Fruit fly (Drosophila melanogaster) whole organism, embryonic: ENCODE data around the gene CG13455.
A peak's percentile ranks its signal among the peaks of the same experiment; 100 is the strongest.

ENCODE experiments used
- B-H1 ChIP-seq: fragments of 200-800 bp; sonication (Bioruptor generic); IDR thresholded peaks from 3 replicates; pipeline ENCODE4 v1.3.6; 2022; ENCODE audit warnings: missing biosample characterization, missing genetic modification characterization
- Bdp1 ChIP-seq: fragments of 200-800 bp; sonication (Bioruptor generic); optimal IDR thresholded peaks from 3 replicates; lab custom pipeline; 2016; ENCODE audit warnings: missing biosample characterization, missing genetic modification characterization
- CG10147 ChIP-seq: fragments of 200-800 bp; sonication (Bioruptor generic); optimal IDR thresholded peaks from 2 replicates; lab custom pipeline; 2019; ENCODE audit warnings: missing biosample characterization, mild to moderate bottlenecking, missing genetic modification characterization, moderate library complexity
- CG10209 ChIP-seq: fragments of 200-800 bp; sonication (Bioruptor generic); optimal IDR thresholded peaks from 3 replicates; lab custom pipeline; 2017; ENCODE audit warnings: missing biosample characterization, mild to moderate bottlenecking, missing genetic modification characterization, missing genetic modification reagents
- CG10366 ChIP-seq: fragments of 200-800 bp; sonication (Bioruptor generic); IDR thresholded peaks from 2 replicates; pipeline ENCODE4 v1.3.6; 2022; ENCODE audit warnings: missing biosample characterization, missing genetic modification characterization
- CG12104 ChIP-seq: fragments of 200-800 bp; sonication (Bioruptor generic); optimal IDR thresholded peaks from 3 replicates; lab custom pipeline; 2016; ENCODE audit warnings: missing biosample characterization, missing genetic modification characterization
- CG12236 ChIP-seq: fragments of 200-800 bp; sonication (Bioruptor generic); optimal IDR thresholded peaks from 2 replicates; lab custom pipeline; 2016; ENCODE audit warnings: missing biosample characterization, missing genetic modification characterization
- CG14860 ChIP-seq: fragments of 200-800 bp; sonication (Bioruptor generic); IDR thresholded peaks from 3 replicates; pipeline ENCODE4 v1.3.6; 2022; ENCODE audit warnings: missing biosample characterization, missing genetic modification characterization; ENCODE audit not compliant: partially characterized antibody
- CG15073 ChIP-seq: fragments of 200-800 bp; sonication (Bioruptor generic); optimal IDR thresholded peaks from 2 replicates; lab custom pipeline; 2016; ENCODE audit warnings: missing biosample characterization, missing genetic modification characterization
- CG15601 ChIP-seq: fragments of 200-800 bp; sonication (Bioruptor generic); optimal IDR thresholded peaks from 3 replicates; lab custom pipeline; 2019; ENCODE audit warnings: missing biosample characterization, mild to moderate bottlenecking, missing genetic modification characterization, moderate library complexity
- CG16815 ChIP-seq: fragments of 200-800 bp; sonication (Bioruptor generic); optimal IDR thresholded peaks from 3 replicates; lab custom pipeline; 2017; ENCODE audit warnings: missing biosample characterization, mild to moderate bottlenecking, missing genetic modification characterization
- CG2199 ChIP-seq: fragments of 200-800 bp; sonication (Bioruptor generic); IDR thresholded peaks from 3 replicates; pipeline ENCODE4 v1.3.6; 2022; ENCODE audit warnings: missing biosample characterization, missing genetic modification characterization
- CG30431 ChIP-seq: fragments of 200-800 bp; sonication (Bioruptor generic); optimal IDR thresholded peaks from 2 replicates; lab custom pipeline; 2017; ENCODE audit warnings: missing biosample characterization, missing genetic modification characterization
- CG33213 ChIP-seq: fragments of 200-800 bp; sonication (Bioruptor generic); optimal IDR thresholded peaks from 3 replicates; lab custom pipeline; 2016; ENCODE audit warnings: missing biosample characterization, missing genetic modification characterization
- CG6272 ChIP-seq: fragments of 200-800 bp; sonication (Bioruptor generic); IDR thresholded peaks from 2 replicates; pipeline ENCODE4 v1.3.6; 2022; ENCODE audit warnings: missing biosample characterization, missing genetic modification characterization
- CG6683 ChIP-seq: fragments of 200-800 bp; sonication (Bioruptor generic); optimal IDR thresholded peaks from 2 replicates; lab custom pipeline; 2017; ENCODE audit warnings: missing biosample characterization, mild to moderate bottlenecking, missing genetic modification characterization, missing genetic modification reagents
- CG6689 ChIP-seq: fragments of 200-800 bp; sonication (Bioruptor generic); IDR thresholded peaks from 2 replicates; pipeline ENCODE4 v1.3.6; 2022; ENCODE audit warnings: missing biosample characterization, missing genetic modification characterization
- CG7357 ChIP-seq: fragments of 200-800 bp; sonication (Bioruptor generic); IDR thresholded peaks from 3 replicates; pipeline ENCODE4 v1.3.6; 2022; ENCODE audit warnings: missing biosample characterization, missing genetic modification characterization
- CG7928 ChIP-seq: fragments of 200-800 bp; sonication (Bioruptor generic); optimal IDR thresholded peaks from 2 replicates; lab custom pipeline; 2017; ENCODE audit warnings: missing biosample characterization, mild to moderate bottlenecking, missing genetic modification characterization
- CG8359 ChIP-seq: fragments of 200-800 bp; sonication (Bioruptor generic); optimal IDR thresholded peaks from 2 replicates; lab custom pipeline; 2017; ENCODE audit warnings: missing biosample characterization, mild to moderate bottlenecking, missing genetic modification characterization, borderline replicate concordance
- D ChIP-seq, 2 experiments: fragments of 200-800 bp in 1 of 2; fragments of >200 bp in 1 of 2; sonication (Bioruptor generic) in 1 of 2; optimal IDR thresholded peaks; 2 replicates in 1 of 2; 3 replicates in 1 of 2; lab custom pipeline; 2017; ENCODE audit warnings: mild to moderate bottlenecking in 1 of 2, missing biosample characterization in 1 of 2, missing genetic modification characterization in 1 of 2, missing genetic modification reagents in 1 of 2
- Deaf1 ChIP-seq: fragments of 200-800 bp; optimal IDR thresholded peaks from 3 replicates; lab custom pipeline; 2019; ENCODE audit warnings: missing biosample characterization, mild to moderate bottlenecking, missing genetic modification characterization, moderate library complexity
- Dll ChIP-seq: fragments of 200-800 bp; sonication (Bioruptor generic); IDR thresholded peaks from 4 replicates; pipeline ENCODE4 v1.3.6; 2022; ENCODE audit warnings: missing biosample characterization, missing genetic modification characterization; ENCODE audit not compliant: partially characterized antibody
- Elba2 ChIP-seq: fragments of 200-800 bp; sonication (Bioruptor generic); optimal IDR thresholded peaks from 3 replicates; lab custom pipeline; 2016; ENCODE audit warnings: missing biosample characterization, missing genetic modification characterization
- GATAe ChIP-seq: fragments of 200-800 bp; sonication (Bioruptor generic); conservative IDR thresholded peaks from 2 replicates; pipeline ENCODE4 v1.3.6; 2022; ENCODE audit warnings: missing biosample characterization, missing genetic modification characterization
- H2.0 ChIP-seq: fragments of 200-800 bp; sonication (Bioruptor generic); IDR thresholded peaks from 2 replicates; pipeline ENCODE4 v1.3.6; 2022; ENCODE audit warnings: missing biosample characterization, missing genetic modification characterization
- Hey ChIP-seq: fragments of 200-800 bp; sonication (Bioruptor generic); optimal IDR thresholded peaks from 3 replicates; lab custom pipeline; 2018; ENCODE audit warnings: missing biosample characterization, mild to moderate bottlenecking, missing genetic modification characterization
- Hr78 ChIP-seq, 2 experiments: fragments of 200-800 bp in 1 of 2; fragments of >200 bp in 1 of 2; sonication (Bioruptor generic) in 1 of 2; optimal IDR thresholded peaks; 2 replicates each; lab custom pipeline; 2017 to 2019; ENCODE audit warnings: missing biosample characterization in 2 of 2, missing genetic modification characterization in 2 of 2, mild to moderate bottlenecking in 1 of 2, moderate library complexity in 1 of 2
- Jarid2 ChIP-seq: fragments of 200-800 bp; sonication (Bioruptor generic); optimal IDR thresholded peaks from 3 replicates; lab custom pipeline; 2017; ENCODE audit warnings: mild to moderate bottlenecking, missing biosample characterization, missing genetic modification reagents, missing genetic modification characterization
- Lpt ChIP-seq: fragments of >200 bp; optimal IDR thresholded peaks from 2 replicates; lab custom pipeline; 2018; ENCODE audit warnings: missing biosample characterization, missing genetic modification characterization
- Nf-YB ChIP-seq: fragments of 200-800 bp; sonication (Bioruptor generic); optimal IDR thresholded peaks from 3 replicates; lab custom pipeline; 2019; ENCODE audit warnings: missing biosample characterization, mild to moderate bottlenecking, missing genetic modification characterization, moderate library complexity
- Oaz ChIP-seq: fragments of 200-800 bp; sonication (Bioruptor generic); IDR thresholded peaks from 2 replicates; pipeline ENCODE4 v1.3.6; 2022; ENCODE audit warnings: missing biosample characterization, missing genetic modification characterization
- Xbp1 ChIP-seq: fragments of 200-800 bp; sonication (Bioruptor generic); optimal IDR thresholded peaks from 3 replicates; lab custom pipeline; 2016; ENCODE audit warnings: missing biosample characterization, mild to moderate bottlenecking, missing genetic modification characterization
- cg ChIP-seq: fragments of 200-800 bp; sonication (Bioruptor generic); optimal IDR thresholded peaks from 3 replicates; lab custom pipeline; 2019; ENCODE audit warnings: missing biosample characterization, mild to moderate bottlenecking, missing genetic modification characterization, moderate library complexity
- dysf ChIP-seq: fragments of 200-800 bp; sonication (Bioruptor generic); IDR thresholded peaks from 3 replicates; pipeline ENCODE4 v1.3.6; 2022; ENCODE audit warnings: missing biosample characterization, missing genetic modification characterization
- exex ChIP-seq: fragments of 200-800 bp; sonication (Bioruptor generic); optimal IDR thresholded peaks from 4 replicates; lab custom pipeline; 2018; ENCODE audit warnings: missing biosample characterization, mild to moderate bottlenecking, missing genetic modification characterization, moderate library complexity
- fd64A ChIP-seq: fragments of 200-800 bp; sonication (Bioruptor generic); optimal IDR thresholded peaks from 3 replicates; lab custom pipeline; 2018; ENCODE audit warnings: missing biosample characterization, mild to moderate bottlenecking, missing genetic modification characterization
- fru ChIP-seq: fragments of >200 bp; optimal IDR thresholded peaks from 2 replicates; lab custom pipeline; 2017
- gcm2 ChIP-seq: fragments of 200-800 bp; sonication (Bioruptor generic); optimal IDR thresholded peaks from 2 replicates; lab custom pipeline; 2016; ENCODE audit warnings: missing biosample characterization, missing genetic modification characterization
- grau ChIP-seq: fragments of 200-800 bp; optimal IDR thresholded peaks from 3 replicates; lab custom pipeline; 2019; ENCODE audit warnings: missing biosample characterization, mild to moderate bottlenecking, missing genetic modification characterization, moderate library complexity
- gro ChIP-seq: fragments of 200-800 bp; sonication (Bioruptor generic); optimal IDR thresholded peaks from 2 replicates; lab custom pipeline; 2016; ENCODE audit warnings: missing biosample characterization, missing genetic modification characterization
- h ChIP-seq: fragments of >200 bp; optimal IDR thresholded peaks from 2 replicates; lab custom pipeline; 2017
- kni ChIP-seq: fragments of 200-800 bp; sonication (Bioruptor generic); optimal IDR thresholded peaks from 3 replicates; lab custom pipeline; 2017; ENCODE audit warnings: mild to moderate bottlenecking, missing biosample characterization, missing genetic modification reagents, missing genetic modification characterization
- lilli ChIP-seq: fragments of 200-800 bp; sonication (Bioruptor generic); optimal IDR thresholded peaks from 3 replicates; lab custom pipeline; 2016; ENCODE audit warnings: missing biosample characterization, missing genetic modification characterization
- mam ChIP-seq: fragments of 200-800 bp; sonication (Bioruptor generic); optimal IDR thresholded peaks from 3 replicates; lab custom pipeline; 2016; ENCODE audit warnings: missing biosample characterization, missing genetic modification characterization
- row ChIP-seq: fragments of 200-800 bp; sonication (Bioruptor generic); IDR thresholded peaks from 3 replicates; pipeline ENCODE4 v1.3.6; 2022; ENCODE audit warnings: missing biosample characterization, missing genetic modification characterization
- salm ChIP-seq: fragments of 200-800 bp; sonication (Bioruptor generic); optimal IDR thresholded peaks from 2 replicates; lab custom pipeline; 2018; ENCODE audit warnings: missing biosample characterization, mild to moderate bottlenecking, missing genetic modification characterization
- sc ChIP-seq, 3 experiments: fragments of >200 bp in 2 of 3; fragments of 200-800 bp in 1 of 3; sonication (Bioruptor generic) in 1 of 3; optimal IDR thresholded peaks; 2 replicates in 2 of 3; 3 replicates in 1 of 3; lab custom pipeline; 2017; ENCODE audit warnings: mild to moderate bottlenecking in 1 of 3, missing biosample characterization in 1 of 3, missing genetic modification characterization in 1 of 3, missing genetic modification reagents in 1 of 3
- scrt ChIP-seq: fragments of 200-800 bp; sonication (Bioruptor generic); optimal IDR thresholded peaks from 2 replicates; lab custom pipeline; 2018; ENCODE audit warnings: missing biosample characterization, mild to moderate bottlenecking, missing genetic modification characterization, moderate library complexity
- stwl ChIP-seq: fragments of 200-800 bp; sonication (Bioruptor generic); optimal IDR thresholded peaks from 3 replicates; lab custom pipeline; 2018; ENCODE audit warnings: missing biosample characterization, mild to moderate bottlenecking, missing genetic modification characterization, moderate library complexity

CG13455 gene

DNA sequence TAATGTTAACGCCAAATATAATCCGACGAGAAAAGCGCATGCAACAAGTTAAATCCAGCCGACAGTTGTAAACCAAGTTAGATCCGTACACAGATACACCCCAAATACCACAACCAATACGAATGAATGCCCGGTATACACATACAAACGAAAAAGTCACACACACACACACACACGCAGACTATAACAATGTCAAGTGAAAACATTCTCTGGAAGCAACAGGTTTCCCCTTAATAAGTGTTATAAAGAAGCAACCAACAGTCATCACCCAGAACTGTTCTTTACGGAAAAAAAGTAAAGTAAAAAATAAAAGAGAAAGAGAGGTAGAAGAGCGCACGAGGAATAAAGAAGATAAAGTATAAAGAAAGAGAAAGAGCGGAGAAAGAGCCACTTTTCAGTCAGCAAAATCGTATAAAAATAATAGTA is 39.4 kb downstream of the CG13455 start (continued):
- no peak for TF ChIP-seq gro (GFP tag; lab: Kevin White, UChicago)
- TF ChIP-seq fd64A: no peak
- no peak for TF ChIP-seq dysf
- no peak for TF ChIP-seq CG6689
- TF ChIP-seq CG10147 (GFP tag; lab: Kevin White, UChicago): no peak
- TF ChIP-seq CG30431 (GFP tag; lab: Kevin White, UChicago): no peak
- TF ChIP-seq Bdp1 (GFP tag; lab: Kevin White, UChicago): no peak
- TF ChIP-seq salm (tag; lab: Kevin White, UChicago): no peak
- TF ChIP-seq Deaf1: no peak
- no peak for TF ChIP-seq H2.0 (GFP tag; lab: Robert Waterston, UW)
- TF ChIP-seq B-H1 (GFP tag; lab: Robert Waterston, UW): no peak
- peak; percentile 47 for TF ChIP-seq Nf-YB (GFP tag; lab: Kevin White, UChicago)
- TF ChIP-seq Oaz (GFP tag; lab: Robert Waterston, UW): no peak
- peak; percentile 70 for TF ChIP-seq kni (GFP tag; lab: Kevin White, UChicago)
- TF ChIP-seq lilli (GFP tag; lab: Kevin White, UChicago): no peak
- no peak for TF ChIP-seq stwl (tag; lab: Kevin White, UChicago)
- TF ChIP-seq h (lab: Kevin White, UChicago): no peak
- no peak for TF ChIP-seq mam (GFP tag; lab: Kevin White, UChicago)
- TF ChIP-seq CG15601 (tag; lab: Kevin White, UChicago): no peak
- peak; percentile 86 for TF ChIP-seq cg (GFP tag; lab: Kevin White, UChicago)
- no peak for TF ChIP-seq Elba2
- TF ChIP-seq Hey: no peak
- TF ChIP-seq CG15073 (GFP tag; lab: Kevin White, UChicago): no peak
- no peak for TF ChIP-seq sc (optimal IDR thresholded peaks at IDR 0.05; lab: Kevin White, UChicago)
- TF ChIP-seq sc (GFP tag; optimal IDR thresholded peaks at IDR 0.05; lab: Kevin White, UChicago): no peak
- TF ChIP-seq GATAe (GFP tag; lab: Robert Waterston, UW): no peak
- TF ChIP-seq CG16815 (GFP tag; lab: Kevin White, UChicago): no peak
- peak; percentile 95 for TF ChIP-seq scrt (GFP tag; lab: Kevin White, UChicago)
- no peak for TF ChIP-seq CG7357 (GFP tag; lab: Robert Waterston, UW)
- no peak for TF ChIP-seq CG10366
- TF ChIP-seq gcm2 (GFP tag; lab: Kevin White, UChicago): no peak
- TF ChIP-seq D (optimal IDR thresholded peaks at IDR 0.05; lab: Kevin White, UChicago): no peak
- no peak for TF ChIP-seq D (GFP tag; optimal IDR thresholded peaks at IDR 0.05; lab: Kevin White, UChicago)
- TF ChIP-seq fru (lab: Kevin White, UChicago): no peak
- no peak for TF ChIP-seq row
- no peak for TF ChIP-seq grau (tag; lab: Kevin White, UChicago)
- no peak for TF ChIP-seq CG6683 (GFP tag; lab: Kevin White, UChicago)
- no peak for TF ChIP-seq Lpt

DNA sequence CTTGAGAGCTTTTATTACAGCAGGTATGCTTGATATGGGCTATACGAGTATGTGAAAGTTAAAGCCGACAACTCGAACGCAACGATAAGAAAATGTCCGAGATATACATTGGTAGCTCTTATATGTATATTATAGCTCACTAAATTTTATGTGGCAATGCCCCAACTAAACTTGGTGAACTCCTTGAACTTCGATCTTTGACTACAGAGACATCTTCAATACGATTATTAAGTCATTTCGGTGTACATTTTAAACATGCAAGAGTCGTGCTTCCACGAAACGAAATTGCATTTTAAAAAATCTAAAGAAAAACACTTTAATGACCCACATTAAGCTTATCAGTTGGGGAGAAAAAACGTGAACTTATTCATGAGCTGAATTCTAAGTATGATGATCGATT is 40.2 kb downstream of the CG13455 start:
- TF ChIP-seq CG6272 (GFP tag; lab: Robert Waterston, UW): no peak
- peak; percentile 35 for TF ChIP-seq exex
- no peak for TF ChIP-seq CG7928
- no peak for TF ChIP-seq Jarid2 (GFP tag; lab: Kevin White, UChicago)
- no peak for TF ChIP-seq CG8359
- no peak for TF ChIP-seq CG33213 (GFP tag; lab: Kevin White, UChicago)
- no peak for TF ChIP-seq CG12104 (GFP tag; lab: Kevin White, UChicago)
- TF ChIP-seq Dll (GFP tag; lab: Robert Waterston, UW): no peak
- TF ChIP-seq Xbp1: no peak
- TF ChIP-seq CG12236 (GFP tag; lab: Kevin White, UChicago): no peak
- no peak for TF ChIP-seq CG10209 (GFP tag; lab: Kevin White, UChicago)
- peak in 1 of 2 experiments; percentile 65 for TF ChIP-seq Hr78 (GFP tag; optimal IDR thresholded peaks at IDR 0.05; lab: Kevin White, UChicago)
- no peak for TF ChIP-seq CG14860 (GFP tag; lab: Robert Waterston, UW)
- peak; percentile 70; the same call in 2 of the 3 replicates for TF ChIP-seq CG2199 (GFP tag; lab: Robert Waterston, UW)
